Fruit fly (Drosophila melanogaster): ENCODE data around the gene CG14331.

DNA sequence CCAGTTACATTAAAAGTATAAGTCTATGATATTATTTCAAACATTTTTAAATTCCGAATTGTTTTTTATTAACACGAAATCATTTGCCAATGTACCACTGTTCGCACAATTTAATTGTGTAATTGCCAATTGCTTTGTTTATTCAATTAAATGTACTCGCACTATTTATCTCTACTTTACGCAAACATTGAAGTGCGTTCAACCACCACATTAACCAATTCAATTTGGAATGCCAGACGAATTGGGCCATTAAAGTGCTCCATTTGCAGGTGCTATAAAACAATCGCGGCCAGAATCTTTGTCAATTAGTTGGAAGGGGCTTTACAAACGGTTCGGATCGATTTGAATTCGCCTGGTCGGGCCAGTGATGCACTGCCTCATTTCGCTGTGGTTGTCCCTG lies 29.7 kb downstream of the CG14331 start, which contains the start of gene CG5863:
- TF ChIP-seq CG8478 (optimal IDR thresholded peaks at IDR 0.05) (no peak), CTCF (optimal IDR thresholded peaks at IDR 0.05) (no peak)

Measured in S2 (cell line).